Worm (Caenorhabditis elegans) whole organism, L1 larva: ENCODE results near the gene exc-1.

Experiments used
- ces-1 ChIP-seq: fragments of 150-350 bp; optimal IDR thresholded peaks from 2 replicates; lab custom pipeline; 2014; ENCODE audit warnings: missing biosample characterization, missing genetic modification reagents, missing genetic modification characterization
- efl-1 ChIP-seq, 4 experiments: fragments of 150-350 bp; optimal IDR thresholded peaks in 3 of 4; peaks in 1 of 4; 1 replicate in 1 of 4; 2 replicates in 3 of 4; lab custom pipeline; 2014; ENCODE audit warnings: missing biosample characterization in 2 of 4, missing genetic modification characterization in 2 of 4, missing genetic modification reagents in 2 of 4
- snpc-4 ChIP-seq: fragments of 150-350 bp; optimal IDR thresholded peaks from 2 replicates; lab custom pipeline; 2014; ENCODE audit warnings: missing biosample characterization, missing genetic modification characterization
- tbx-2 ChIP-seq: sonication (generic microtip); optimal IDR thresholded peaks from 2 replicates; lab custom pipeline; 2016; ENCODE audit warnings: missing genetic modification characterization, missing compliant biosample characterization

ce11 chrX:15469957-15470548, 7.2 kb downstream of the exc-1 start:
- TF ChIP-seq efl-1 (optimal IDR thresholded peaks at IDR 0.05; lab: Kevin White, UChicago), result no peak
- TF ChIP-seq efl-1 (GFP tag; optimal IDR thresholded peaks at IDR 0.05 in 1 of 2; lab: Kevin White, UChicago), result no peak
- TF ChIP-seq snpc-4, result no peak
- no peak for TF ChIP-seq tbx-2 (tag; lab: Kevin White, UChicago)
- no peak for TF ChIP-seq ces-1
